Fruit fly (Drosophila melanogaster) whole organism, embryonic: ENCODE results near the gene CG7565.

Experiments used
- Asciz ChIP-seq: fragments of 200-800 bp; sonication (Bioruptor generic); optimal IDR thresholded peaks from 2 replicates; lab custom pipeline; 2017; ENCODE audit warnings: missing biosample characterization, mild to moderate bottlenecking, missing genetic modification characterization, missing genetic modification reagents
- CG10274 ChIP-seq: fragments of 200-800 bp; sonication (Bioruptor generic); optimal IDR thresholded peaks from 3 replicates; lab custom pipeline; 2017; ENCODE audit warnings: missing biosample characterization, mild to moderate bottlenecking, missing genetic modification characterization
- CG12236 ChIP-seq: fragments of 200-800 bp; sonication (Bioruptor generic); optimal IDR thresholded peaks from 2 replicates; lab custom pipeline; 2016; ENCODE audit warnings: missing biosample characterization, missing genetic modification characterization
- CG12391 ChIP-seq: fragments of 200-800 bp; sonication (Bioruptor generic); optimal IDR thresholded peaks from 3 replicates; lab custom pipeline; 2018; ENCODE audit warnings: missing biosample characterization, mild to moderate bottlenecking, missing genetic modification characterization, moderate library complexity
- CG12659 ChIP-seq: fragments of 200-800 bp; sonication (Bioruptor generic); optimal IDR thresholded peaks from 3 replicates; lab custom pipeline; 2017; ENCODE audit warnings: mild to moderate bottlenecking, missing biosample characterization, missing genetic modification reagents, missing genetic modification characterization
- CG1647 ChIP-seq: fragments of 200-800 bp; sonication (Bioruptor generic); optimal IDR thresholded peaks from 3 replicates; lab custom pipeline; 2016; ENCODE audit warnings: missing biosample characterization, missing genetic modification characterization
- CG16813 ChIP-seq: fragments of 200-800 bp; sonication (Bioruptor generic); IDR thresholded peaks from 3 replicates; pipeline ENCODE4 v1.3.6; 2022; ENCODE audit warnings: missing biosample characterization, missing genetic modification characterization; ENCODE audit not compliant: partially characterized antibody
- CG17359 ChIP-seq: fragments of 200-800 bp; sonication (Bioruptor generic); optimal IDR thresholded peaks from 3 replicates; lab custom pipeline; 2018; ENCODE audit warnings: missing biosample characterization, mild to moderate bottlenecking, missing genetic modification characterization, moderate library complexity
- CG17385 ChIP-seq: fragments of 200-800 bp; sonication (Bioruptor generic); optimal IDR thresholded peaks from 3 replicates; lab custom pipeline; 2018; ENCODE audit warnings: missing biosample characterization, mild to moderate bottlenecking, missing genetic modification characterization
- CG2120 ChIP-seq: fragments of 200-800 bp; sonication (Bioruptor generic); optimal IDR thresholded peaks from 3 replicates; lab custom pipeline; 2016; ENCODE audit warnings: missing biosample characterization, missing genetic modification characterization
- CG2678 ChIP-seq: fragments of 200-800 bp; sonication (Bioruptor generic); optimal IDR thresholded peaks from 3 replicates; lab custom pipeline; 2019; ENCODE audit warnings: missing biosample characterization, mild to moderate bottlenecking, missing genetic modification characterization, moderate library complexity
- CG30431 ChIP-seq: fragments of 200-800 bp; sonication (Bioruptor generic); optimal IDR thresholded peaks from 2 replicates; lab custom pipeline; 2017; ENCODE audit warnings: missing biosample characterization, missing genetic modification characterization
- CG31388 ChIP-seq: fragments of 200-800 bp; sonication (Bioruptor generic); optimal IDR thresholded peaks from 2 replicates; lab custom pipeline; 2016; ENCODE audit warnings: missing biosample characterization, missing genetic modification characterization
- CG3847 ChIP-seq: fragments of 200-800 bp; sonication (Bioruptor generic); IDR thresholded peaks from 2 replicates; pipeline ENCODE4 v1.3.6; 2022; ENCODE audit warnings: missing biosample characterization, missing genetic modification characterization
- CG4404 ChIP-seq: fragments of 200-800 bp; sonication (Bioruptor generic); IDR thresholded peaks from 2 replicates; pipeline ENCODE4 v1.3.6; 2022; ENCODE audit warnings: missing biosample characterization, missing genetic modification characterization
- CG4854 ChIP-seq: fragments of 200-800 bp; sonication (Bioruptor generic); optimal IDR thresholded peaks from 2 replicates; lab custom pipeline; 2016; ENCODE audit warnings: missing biosample characterization, missing genetic modification characterization, inconsistent platforms
- CG6175 ChIP-seq: fragments of 200-800 bp; sonication (Bioruptor generic); IDR thresholded peaks from 3 replicates; pipeline ENCODE4 v1.3.6; 2022; ENCODE audit warnings: missing biosample characterization, missing genetic modification characterization
- CG6272 ChIP-seq: fragments of 200-800 bp; sonication (Bioruptor generic); IDR thresholded peaks from 2 replicates; pipeline ENCODE4 v1.3.6; 2022; ENCODE audit warnings: missing biosample characterization, missing genetic modification characterization
- CG7271 ChIP-seq: fragments of 200-800 bp; sonication (Bioruptor generic); optimal IDR thresholded peaks from 2 replicates; lab custom pipeline; 2018; ENCODE audit warnings: missing biosample characterization, mild to moderate bottlenecking, missing genetic modification characterization, moderate library complexity
- CG7556 ChIP-seq: fragments of 200-800 bp; sonication (Bioruptor generic); optimal IDR thresholded peaks from 2 replicates; lab custom pipeline; 2017; ENCODE audit warnings: missing biosample characterization, mild to moderate bottlenecking, missing genetic modification characterization
- CG7987 ChIP-seq: fragments of 200-800 bp; sonication (Bioruptor generic); optimal IDR thresholded peaks from 2 replicates; lab custom pipeline; 2018; ENCODE audit warnings: missing biosample characterization, mild to moderate bottlenecking, missing genetic modification characterization, moderate library complexity
- CG8388 ChIP-seq: fragments of 200-800 bp; sonication (Bioruptor generic); optimal IDR thresholded peaks from 2 replicates; lab custom pipeline; 2019; ENCODE audit warnings: missing biosample characterization, mild to moderate bottlenecking, missing genetic modification characterization, moderate library complexity
- CG8478 ChIP-seq: fragments of >200 bp; optimal IDR thresholded peaks from 2 replicates; lab custom pipeline; 2018
- Doc2 ChIP-seq: fragments of 200-800 bp; sonication (Bioruptor generic); IDR thresholded peaks from 2 replicates; pipeline ENCODE4 v1.3.6; 2022; ENCODE audit warnings: missing biosample characterization, missing genetic modification characterization
- E2f2 ChIP-seq: fragments of 200-800 bp; sonication (Bioruptor generic); IDR thresholded peaks from 2 replicates; pipeline ENCODE4 v1.3.6; 2022; ENCODE audit warnings: missing biosample characterization, missing genetic modification characterization
- Fer1 ChIP-seq: fragments of 200-800 bp; sonication (Bioruptor generic); optimal IDR thresholded peaks from 2 replicates; lab custom pipeline; 2017; ENCODE audit warnings: missing biosample characterization, mild to moderate bottlenecking, missing genetic modification characterization
- HLH54F ChIP-seq: fragments of 200-800 bp; sonication (Bioruptor generic); optimal IDR thresholded peaks from 3 replicates; lab custom pipeline; 2016; ENCODE audit warnings: missing biosample characterization, missing genetic modification characterization
- Lim3 ChIP-seq: fragments of 200-800 bp; sonication (Bioruptor generic); IDR thresholded peaks from 2 replicates; pipeline ENCODE4 v1.3.6; 2022; ENCODE audit warnings: missing biosample characterization, missing genetic modification characterization
- NC2β ChIP-seq: fragments of 200-800 bp; sonication (Bioruptor generic); optimal IDR thresholded peaks from 2 replicates; lab custom pipeline; 2016; ENCODE audit warnings: missing biosample characterization, missing genetic modification characterization
- Scr ChIP-seq: fragments of 200-800 bp; sonication (Bioruptor generic); IDR thresholded peaks from 2 replicates; pipeline ENCODE4 v1.3.6; 2022; ENCODE audit warnings: missing biosample characterization, missing genetic modification characterization; ENCODE audit not compliant: partially characterized antibody
- Sin3A ChIP-seq: fragments of >200 bp; optimal IDR thresholded peaks from 2 replicates; lab custom pipeline; 2018
- Tbp ChIP-seq: fragments of >200 bp; optimal IDR thresholded peaks from 2 replicates; lab custom pipeline; 2018; ENCODE audit warnings: missing biosample characterization, missing genetic modification characterization
- bbx ChIP-seq: fragments of 200-800 bp; sonication (Bioruptor generic); IDR thresholded peaks from 2 replicates; pipeline ENCODE4 v1.3.6; 2022; ENCODE audit warnings: missing biosample characterization, missing genetic modification characterization; ENCODE audit not compliant: partially characterized antibody
- bigmax ChIP-seq: fragments of 200-800 bp; sonication (Bioruptor generic); optimal IDR thresholded peaks from 2 replicates; lab custom pipeline; 2018; ENCODE audit warnings: missing biosample characterization, mild to moderate bottlenecking, missing genetic modification characterization
- caup ChIP-seq: fragments of 200-800 bp; sonication (Bioruptor generic); optimal IDR thresholded peaks from 3 replicates; lab custom pipeline; 2017; ENCODE audit warnings: missing biosample characterization, mild to moderate bottlenecking, missing genetic modification characterization, moderate library complexity; ENCODE audit not compliant: severe bottlenecking
- chinmo ChIP-seq: fragments of 200-800 bp; sonication (Bioruptor generic); IDR thresholded peaks from 4 replicates; pipeline ENCODE4 v1.3.6; 2022; ENCODE audit warnings: missing biosample characterization, missing genetic modification characterization; ENCODE audit not compliant: partially characterized antibody
- chm ChIP-seq: fragments of 200-800 bp; sonication (Bioruptor generic); IDR thresholded peaks from 2 replicates; pipeline ENCODE4 v1.3.6; 2022; ENCODE audit warnings: missing biosample characterization, missing genetic modification characterization
- esg ChIP-seq: fragments of 200-800 bp; sonication (Bioruptor generic); conservative IDR thresholded peaks from 2 replicates; pipeline ENCODE4 v1.3.6; 2022; ENCODE audit warnings: missing biosample characterization, missing genetic modification characterization
- fru ChIP-seq: fragments of >200 bp; optimal IDR thresholded peaks from 2 replicates; lab custom pipeline; 2017
- gcm2 ChIP-seq: fragments of 200-800 bp; sonication (Bioruptor generic); optimal IDR thresholded peaks from 2 replicates; lab custom pipeline; 2016; ENCODE audit warnings: missing biosample characterization, missing genetic modification characterization
- grau ChIP-seq: fragments of 200-800 bp; optimal IDR thresholded peaks from 3 replicates; lab custom pipeline; 2019; ENCODE audit warnings: missing biosample characterization, mild to moderate bottlenecking, missing genetic modification characterization, moderate library complexity
- her ChIP-seq: fragments of 200-800 bp; sonication (Bioruptor generic); optimal IDR thresholded peaks from 2 replicates; lab custom pipeline; 2016; ENCODE audit warnings: missing biosample characterization, missing genetic modification characterization
- ind ChIP-seq: fragments of 200-800 bp; sonication (Bioruptor generic); optimal IDR thresholded peaks from 3 replicates; lab custom pipeline; 2016; ENCODE audit warnings: missing biosample characterization, missing genetic modification characterization
- jigr1 ChIP-seq: fragments of 200-800 bp; sonication (Bioruptor generic); IDR thresholded peaks from 3 replicates; pipeline ENCODE4 v1.3.6; 2022; ENCODE audit warnings: missing biosample characterization, missing genetic modification characterization
- mam ChIP-seq: fragments of 200-800 bp; sonication (Bioruptor generic); optimal IDR thresholded peaks from 3 replicates; lab custom pipeline; 2016; ENCODE audit warnings: missing biosample characterization, missing genetic modification characterization
- oc ChIP-seq: fragments of 200-800 bp; sonication (Bioruptor generic); optimal IDR thresholded peaks from 2 replicates; lab custom pipeline; 2018; ENCODE audit warnings: missing biosample characterization, mild to moderate bottlenecking, missing genetic modification characterization, moderate library complexity
- repo ChIP-seq: fragments of 200-800 bp; sonication (Bioruptor generic); optimal IDR thresholded peaks from 2 replicates; lab custom pipeline; 2016; ENCODE audit warnings: missing biosample characterization, missing genetic modification characterization
- salm ChIP-seq: fragments of 200-800 bp; sonication (Bioruptor generic); optimal IDR thresholded peaks from 2 replicates; lab custom pipeline; 2018; ENCODE audit warnings: missing biosample characterization, mild to moderate bottlenecking, missing genetic modification characterization
- sd ChIP-seq: fragments of 200-800 bp; sonication (Bioruptor generic); optimal IDR thresholded peaks from 3 replicates; lab custom pipeline; 2018; ENCODE audit warnings: missing biosample characterization, mild to moderate bottlenecking, missing genetic modification characterization, moderate library complexity
- trh ChIP-seq: fragments of 200-800 bp; sonication (Bioruptor generic); optimal IDR thresholded peaks from 2 replicates; lab custom pipeline; 2016; ENCODE audit warnings: missing biosample characterization, missing genetic modification characterization
- ttk ChIP-seq: fragments of 200-800 bp; sonication (Bioruptor generic); IDR thresholded peaks from 2 replicates; pipeline ENCODE4 v2.1.2; 2022; ENCODE audit warnings: missing biosample characterization, missing genetic modification characterization
- tx ChIP-seq: fragments of 200-800 bp; sonication (Bioruptor generic); optimal IDR thresholded peaks from 2 replicates; lab custom pipeline; 2016; ENCODE audit warnings: missing biosample characterization, missing genetic modification characterization
- zen2 ChIP-seq: fragments of 200-800 bp; sonication (Bioruptor generic); IDR thresholded peaks from 3 replicates; pipeline ENCODE4 v1.3.6; 2022; ENCODE audit warnings: missing biosample characterization, missing genetic modification characterization; ENCODE audit not compliant: partially characterized antibody

The CG7565 gene

dm6 chr3L:8077207-8077606 lies 14.4 kb downstream of the CG7565 start (continued):
- TF ChIP-seq fru (lab: Kevin White, UChicago) (no peak), Sin3A (no peak), ttk (GFP tag; lab: Robert Waterston, UW) (no peak), CG7987 (GFP tag; lab: Kevin White, UChicago) (peak; percentile 19), CG7271 (tag; lab: Kevin White, UChicago) (no peak), grau (tag; lab: Kevin White, UChicago) (peak; percentile 10), CG12236 (no peak), Asciz (GFP tag; lab: Kevin White, UChicago) (peak; percentile 13), jigr1 (no peak), bbx (GFP tag; lab: Robert Waterston, UW) (peak; percentile 40; the same call in 1 of the 2 replicates), tx (GFP tag; lab: Kevin White, UChicago) (no peak), CG12659 (GFP tag; lab: Kevin White, UChicago) (no peak), trh (no peak), chinmo (GFP tag; lab: Robert Waterston, UW) (peak; percentile 88; the same call in 2 of the 4 replicates), HLH54F (GFP tag; lab: Kevin White, UChicago) (no peak), CG16813 (GFP tag; lab: Robert Waterston, UW) (no peak), ind (GFP tag; lab: Kevin White, UChicago) (no peak), CG7556 (GFP tag; lab: Kevin White, UChicago) (no peak), zen2 (GFP tag; lab: Robert Waterston, UW) (0 out of 3 replicates have a peak, but pooled peaks have one; percentile 38), CG12391 (tag; lab: Kevin White, UChicago) (no peak), CG3847 (no peak), repo (GFP tag; lab: Kevin White, UChicago) (no peak), CG6175 (GFP tag; lab: Robert Waterston, UW) (no peak), gcm2 (GFP tag; lab: Kevin White, UChicago) (no peak), mam (GFP tag; lab: Kevin White, UChicago) (no peak), CG4404 (no peak), sd (tag; lab: Kevin White, UChicago) (peak; percentile 14), caup (GFP tag; lab: Kevin White, UChicago) (peak; percentile 23), Fer1 (GFP tag; lab: Kevin White, UChicago) (peak; percentile 20), E2f2 (GFP tag; lab: Robert Waterston, UW) (no peak), oc (tag; lab: Kevin White, UChicago) (peak; percentile 18), CG2678 (tag; lab: Kevin White, UChicago) (no peak), Tbp (GFP tag; lab: Kevin White, UChicago) (no peak), bigmax (GFP tag; lab: Kevin White, UChicago) (no peak), CG4854 (GFP tag; lab: Kevin White, UChicago) (no peak), CG8388 (GFP tag; lab: Kevin White, UChicago) (no peak), esg (no peak), CG6272 (GFP tag; lab: Robert Waterston, UW) (no peak), NC2β (no peak), CG30431 (GFP tag; lab: Kevin White, UChicago) (no peak), CG31388 (GFP tag; lab: Kevin White, UChicago) (no peak), CG17385 (GFP tag; lab: Kevin White, UChicago) (peak; percentile 47), Doc2 (GFP tag; lab: Robert Waterston, UW) (no peak), CG2120 (GFP tag; lab: Kevin White, UChicago) (peak; percentile 17), CG8478 (lab: Kevin White, UChicago) (no peak), CG17359 (tag; lab: Kevin White, UChicago) (no peak), CG1647 (GFP tag; lab: Kevin White, UChicago) (no peak), CG10274 (GFP tag; lab: Kevin White, UChicago) (no peak), Scr (GFP tag; lab: Robert Waterston, UW) (no peak), salm (no peak), chm (GFP tag; lab: Robert Waterston, UW) (peak; percentile 58; the same call in 1 of the 2 replicates), her (GFP tag; lab: Kevin White, UChicago) (no peak), Lim3 (GFP tag; lab: Robert Waterston, UW) (no peak)
